Fruit fly (Drosophila melanogaster) whole organism, pupa: ENCODE measurements around the gene CG14990.

ENCODE experiments used
- CG17806 ChIP-seq: fragments of 200-800 bp; sonication (Bioruptor generic); optimal IDR thresholded peaks from 2 replicates; lab custom pipeline; 2018; ENCODE audit warnings: missing biosample characterization, mild to moderate bottlenecking, missing genetic modification characterization, moderate library complexity
- CG4496 ChIP-seq: fragments of 200-800 bp; sonication (Bioruptor generic); IDR thresholded peaks from 3 replicates; pipeline ENCODE4 v1.3.6; 2022; ENCODE audit warnings: missing biosample characterization, missing genetic modification characterization
- CG8159 ChIP-seq: fragments of 200-800 bp; sonication (Bioruptor generic); optimal IDR thresholded peaks from 3 replicates; lab custom pipeline; 2018; ENCODE audit warnings: missing biosample characterization, mild to moderate bottlenecking, missing genetic modification characterization, moderate library complexity
- Pif1A ChIP-seq: fragments of 200-800 bp; sonication (Bioruptor generic); optimal IDR thresholded peaks from 3 replicates; lab custom pipeline; 2016; ENCODE audit warnings: missing biosample characterization, missing genetic modification characterization
- Snoo ChIP-seq: fragments of 200-800 bp; sonication (Bioruptor generic); optimal IDR thresholded peaks from 3 replicates; lab custom pipeline; 2017; ENCODE audit warnings: missing biosample characterization, mild to moderate bottlenecking, missing genetic modification characterization, inconsistent platforms
- rn ChIP-seq: fragments of 200-800 bp; sonication (Bioruptor generic); IDR thresholded peaks from 2 replicates; pipeline ENCODE4 v1.3.6; 2022; ENCODE audit warnings: missing biosample characterization, missing genetic modification characterization

DNA sequence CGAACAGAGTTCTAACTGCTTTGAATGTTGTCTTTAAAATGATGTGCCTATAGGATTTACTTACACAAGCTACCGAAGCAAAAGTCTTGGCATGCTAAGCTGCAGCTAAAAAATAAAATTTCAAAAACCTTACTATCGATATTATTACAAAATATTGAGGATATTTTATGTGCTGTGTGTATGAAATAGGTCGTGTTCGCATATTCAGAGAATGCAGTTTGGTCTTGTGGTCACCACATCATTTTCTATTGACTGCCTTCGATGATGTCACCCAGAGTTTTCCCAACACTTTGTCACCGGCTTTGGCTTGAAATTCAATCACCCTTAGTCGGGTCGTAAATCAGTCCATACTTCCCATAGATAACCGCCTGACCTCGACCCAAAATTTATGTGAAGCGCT, 45.4 kb upstream of the CG14990 start, which contains the start of gene Dpy-30L2:
- TF ChIP-seq rn (GFP tag; lab: Robert Waterston, UW) (no peak), CG17806 (tag; lab: Kevin White, UChicago) (no peak), CG4496 (GFP tag; lab: Robert Waterston, UW) (no peak), Snoo (no peak), CG8159 (tag; lab: Kevin White, UChicago) (no peak), Pif1A (GFP tag; lab: Kevin White, UChicago) (no peak)
